Worm (Caenorhabditis elegans) whole organism, L4 larva: ENCODE data around the gene K04G7.1.

Source experiments
- D1046.2 ChIP-seq: fragments of 200-800 bp; sonication (Bioruptor generic); IDR thresholded peaks from 2 replicates; pipeline ENCODE4 v1.3.6; 2022; ENCODE audit warnings: missing genetic modification characterization, missing compliant biosample characterization
- Y75B8A.6 ChIP-seq: fragments of 200-800 bp; sonication (Bioruptor generic); IDR thresholded peaks from 2 replicates; pipeline ENCODE4 v1.3.6; 2022; ENCODE audit warnings: missing genetic modification reagents, missing genetic modification characterization, missing compliant biosample characterization
- ZK337.2 ChIP-seq: fragments of 200-800 bp; sonication (Bioruptor generic); IDR thresholded peaks from 2 replicates; pipeline ENCODE4 v1.3.6; 2022; ENCODE audit warnings: missing genetic modification reagents, missing genetic modification characterization, missing compliant biosample characterization
- aha-1 ChIP-seq: fragments of 150-350 bp; peaks from one replicate; lab custom pipeline; 2014; ENCODE audit warnings: missing biosample characterization, missing genetic modification characterization
- aly-2 ChIP-seq: sonication (generic microtip); optimal IDR thresholded peaks from 2 replicates; lab custom pipeline; 2018; ENCODE audit warnings: missing biosample characterization, missing genetic modification characterization
- ceh-20 ChIP-seq: fragments of 200-800 bp; sonication (Bioruptor generic); IDR thresholded peaks from 2 replicates; pipeline ENCODE4 v1.3.6; 2022; ENCODE audit warnings: missing genetic modification reagents, missing genetic modification characterization, missing compliant biosample characterization
- ceh-44 ChIP-seq: fragments of 200-800 bp; sonication (Bioruptor generic); IDR thresholded peaks from 2 replicates; pipeline ENCODE4 v1.3.6; 2022; ENCODE audit warnings: missing genetic modification reagents, missing genetic modification characterization, missing compliant biosample characterization
- daf-16 ChIP-seq, 3 experiments: sonication (generic microtip); optimal IDR thresholded peaks; 2 replicates each; lab custom pipeline; 2016 to 2017; ENCODE audit warnings: missing genetic modification characterization in 3 of 3, missing genetic modification reagents in 3 of 3, mild to moderate bottlenecking in 2 of 3, missing compliant biosample characterization in 2 of 3, missing biosample characterization in 1 of 3, moderate library complexity in 1 of 3
- dmd-6 ChIP-seq: fragments of 200-800 bp; sonication (Bioruptor generic); IDR thresholded peaks from 2 replicates; pipeline ENCODE4 v1.3.6; 2022; ENCODE audit warnings: missing genetic modification reagents, missing genetic modification characterization, missing compliant biosample characterization
- dmd-8 ChIP-seq: fragments of 200-800 bp; sonication (Bioruptor generic); IDR thresholded peaks from 2 replicates; pipeline ENCODE4 v1.3.6; 2022; ENCODE audit warnings: missing genetic modification characterization, missing compliant biosample characterization
- dpl-1 ChIP-seq: fragments of 150-350 bp; optimal IDR thresholded peaks from 2 replicates; lab custom pipeline; 2014; ENCODE audit warnings: missing biosample characterization, missing genetic modification reagents, missing genetic modification characterization
- dve-1 ChIP-seq: sonication (generic microtip); optimal IDR thresholded peaks from 2 replicates; lab custom pipeline; 2017; ENCODE audit warnings: antibody characterized with exemption, mild to moderate bottlenecking, missing genetic modification characterization, missing compliant biosample characterization; ENCODE audit not compliant: insufficient read depth
- gei-8 ChIP-seq: fragments of 200-800 bp; sonication (Bioruptor generic); optimal IDR thresholded peaks from 2 replicates; lab custom pipeline; 2018; ENCODE audit warnings: mild to moderate bottlenecking, missing genetic modification characterization, missing compliant biosample characterization
- hif-1 ChIP-seq, 2 experiments: sonication (generic microtip); optimal IDR thresholded peaks; 2 replicates each; lab custom pipeline; 2016 to 2017; ENCODE audit warnings: missing compliant biosample characterization in 2 of 2, missing genetic modification characterization in 2 of 2, missing genetic modification reagents in 2 of 2, missing genotype in 2 of 2, mild to moderate bottlenecking in 1 of 2
- hlh-30 ChIP-seq: sonication (generic microtip); optimal IDR thresholded peaks from 2 replicates; lab custom pipeline; 2017; ENCODE audit warnings: antibody characterized with exemption, mild to moderate bottlenecking, missing genetic modification characterization, missing compliant biosample characterization; ENCODE audit not compliant: insufficient read depth
- hmg-1.1 ChIP-seq: fragments of 200-800 bp; sonication (Bioruptor generic); IDR thresholded peaks from 2 replicates; pipeline ENCODE4 v1.3.6; 2022; ENCODE audit warnings: missing genetic modification reagents, missing genetic modification characterization, missing compliant biosample characterization
- lim-7 ChIP-seq: fragments of 200-800 bp; sonication (Bioruptor generic); IDR thresholded peaks from 2 replicates; pipeline ENCODE4 v1.3.6; 2022; ENCODE audit warnings: missing genetic modification characterization, missing compliant biosample characterization
- lin-15B ChIP-seq: fragments of 150-350 bp; sonication (generic microtip); optimal IDR thresholded peaks from 3 replicates; lab custom pipeline; 2014; ENCODE audit warnings: missing biosample characterization, missing genetic modification characterization
- lin-38 ChIP-seq: fragments of 200-800 bp; sonication (Bioruptor generic); IDR thresholded peaks from 2 replicates; pipeline ENCODE4 v1.3.6; 2022; ENCODE audit warnings: missing genetic modification reagents, missing genetic modification characterization, missing compliant biosample characterization
- lir-3 ChIP-seq: sonication (generic microtip); optimal IDR thresholded peaks from 2 replicates; lab custom pipeline; 2016; ENCODE audit warnings: mild to moderate bottlenecking, missing genetic modification characterization, missing compliant biosample characterization
- lsy-2 ChIP-seq, 2 experiments: fragments of 150-350 bp in 1 of 2; sonication (generic microtip) in 1 of 2; optimal IDR thresholded peaks; 2 replicates each; lab custom pipeline; 2014 to 2017; ENCODE audit warnings: missing biosample characterization in 2 of 2, missing genetic modification characterization in 2 of 2
- mep-1 ChIP-seq: fragments of 150-350 bp; sonication (generic microtip); optimal IDR thresholded peaks from 3 replicates; lab custom pipeline; 2014; ENCODE audit warnings: missing biosample characterization, missing genetic modification characterization
- mes-2 ChIP-seq: sonication (generic microtip); optimal IDR thresholded peaks from 2 replicates; lab custom pipeline; 2016; ENCODE audit warnings: missing genotype, mild to moderate bottlenecking, missing genetic modification characterization, missing compliant biosample characterization; ENCODE audit not compliant: poor library complexity, severe bottlenecking
- mxl-3 ChIP-seq: fragments of 200-800 bp; sonication (Bioruptor generic); optimal IDR thresholded peaks from 2 replicates; lab custom pipeline; 2018; ENCODE audit warnings: mild to moderate bottlenecking, missing genetic modification characterization, missing compliant biosample characterization
- nhr-111 ChIP-seq: fragments of 200-800 bp; sonication (Bioruptor generic); optimal IDR thresholded peaks from 2 replicates; lab custom pipeline; 2018; ENCODE audit warnings: mild to moderate bottlenecking, missing genetic modification characterization, missing compliant biosample characterization
- nhr-237 ChIP-seq: sonication (generic microtip); optimal IDR thresholded peaks from 2 replicates; lab custom pipeline; 2017; ENCODE audit warnings: missing biosample characterization, missing genetic modification characterization
- nhr-25 ChIP-seq: sonication (generic microtip); optimal IDR thresholded peaks from 2 replicates; lab custom pipeline; 2017; ENCODE audit warnings: missing genetic modification characterization, mild to moderate bottlenecking, missing compliant biosample characterization, antibody characterized with exemption, moderate library complexity, borderline replicate concordance; ENCODE audit not compliant: insufficient read depth
- nhr-42 ChIP-seq: fragments of 200-800 bp; sonication (Bioruptor generic); IDR thresholded peaks from 2 replicates; pipeline ENCODE4 v1.3.6; 2022; ENCODE audit warnings: missing genetic modification characterization, missing compliant biosample characterization
- nhr-77 ChIP-seq: fragments of 150-350 bp; optimal IDR thresholded peaks from 2 replicates; lab custom pipeline; 2014; ENCODE audit warnings: missing biosample characterization, missing genetic modification characterization
- rbr-2 ChIP-seq: sonication (generic microtip); optimal IDR thresholded peaks from 2 replicates; lab custom pipeline; 2016; ENCODE audit warnings: missing genotype, missing genetic modification characterization, missing compliant biosample characterization
- sdz-12 ChIP-seq: fragments of 200-800 bp; sonication (Bioruptor generic); optimal IDR thresholded peaks from 2 replicates; lab custom pipeline; 2018; ENCODE audit warnings: mild to moderate bottlenecking, missing genetic modification characterization, missing compliant biosample characterization
- skn-1 ChIP-seq: fragments of 150-350 bp; optimal IDR thresholded peaks from 2 replicates; lab custom pipeline; 2014; ENCODE audit warnings: missing biosample characterization, missing genetic modification characterization
- snpc-1.2 ChIP-seq: fragments of 200-800 bp; sonication (Bioruptor generic); IDR thresholded peaks from 2 replicates; pipeline ENCODE4 v1.3.6; 2022; ENCODE audit warnings: missing genetic modification reagents, missing genetic modification characterization, missing compliant biosample characterization
- tag-97 ChIP-seq: fragments of 200-800 bp; sonication (Bioruptor generic); IDR thresholded peaks from 2 replicates; pipeline ENCODE4 v1.3.6; 2022; ENCODE audit warnings: missing genetic modification characterization, missing compliant biosample characterization
- unc-130 ChIP-seq: sonication (generic microtip); optimal IDR thresholded peaks from 2 replicates; lab custom pipeline; 2016; ENCODE audit warnings: missing genetic modification reagents, missing genetic modification characterization, missing compliant biosample characterization
- unc-62 ChIP-seq, 3 experiments: fragments of 150-350 bp in 1 of 3; sonication (generic microtip); optimal IDR thresholded peaks in 2 of 3; peaks in 1 of 3; 1 replicate in 1 of 3; 2 replicates in 2 of 3; lab custom pipeline; 2014 to 2017; ENCODE audit warnings: missing biosample characterization in 3 of 3, missing genetic modification characterization in 3 of 3, missing genetic modification reagents in 3 of 3, missing genotype in 1 of 3

Gene K04G7.1

DNA sequence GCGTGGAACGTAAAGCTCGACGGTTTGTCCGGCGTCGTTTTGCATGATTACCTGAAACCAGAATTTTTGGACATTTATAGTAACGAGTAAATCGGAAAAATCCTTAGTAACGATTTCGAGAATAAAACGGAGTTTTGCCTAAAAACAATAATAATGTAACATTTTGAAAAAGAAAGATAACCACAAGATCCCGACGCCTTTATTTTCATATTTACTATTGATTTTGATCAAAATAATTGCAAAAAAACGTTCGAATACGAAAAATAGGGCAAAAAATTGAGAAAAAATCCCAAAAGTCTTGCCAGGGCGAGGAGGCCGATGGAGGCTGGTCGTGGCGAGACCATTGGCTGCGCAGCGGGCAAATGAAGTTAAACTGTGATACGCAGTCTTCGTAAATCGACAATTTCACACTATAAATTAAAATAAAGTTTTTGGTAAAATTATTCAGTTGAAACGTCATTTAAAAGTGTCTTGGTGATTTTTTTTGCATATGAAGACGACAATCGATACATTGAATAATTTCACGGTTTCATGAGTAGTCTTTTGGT, 27.1 kb downstream of the K04G7.1 start, which contains the start of gene rps-21 (continued):
- TF ChIP-seq lir-3 (tag; lab: Kevin White, UChicago) (no peak), nhr-25 (tag; lab: Kevin White, UChicago) (peak; percentile 49), hlh-30 (tag; lab: Kevin White, UChicago) (peak; percentile 77)

DNA sequence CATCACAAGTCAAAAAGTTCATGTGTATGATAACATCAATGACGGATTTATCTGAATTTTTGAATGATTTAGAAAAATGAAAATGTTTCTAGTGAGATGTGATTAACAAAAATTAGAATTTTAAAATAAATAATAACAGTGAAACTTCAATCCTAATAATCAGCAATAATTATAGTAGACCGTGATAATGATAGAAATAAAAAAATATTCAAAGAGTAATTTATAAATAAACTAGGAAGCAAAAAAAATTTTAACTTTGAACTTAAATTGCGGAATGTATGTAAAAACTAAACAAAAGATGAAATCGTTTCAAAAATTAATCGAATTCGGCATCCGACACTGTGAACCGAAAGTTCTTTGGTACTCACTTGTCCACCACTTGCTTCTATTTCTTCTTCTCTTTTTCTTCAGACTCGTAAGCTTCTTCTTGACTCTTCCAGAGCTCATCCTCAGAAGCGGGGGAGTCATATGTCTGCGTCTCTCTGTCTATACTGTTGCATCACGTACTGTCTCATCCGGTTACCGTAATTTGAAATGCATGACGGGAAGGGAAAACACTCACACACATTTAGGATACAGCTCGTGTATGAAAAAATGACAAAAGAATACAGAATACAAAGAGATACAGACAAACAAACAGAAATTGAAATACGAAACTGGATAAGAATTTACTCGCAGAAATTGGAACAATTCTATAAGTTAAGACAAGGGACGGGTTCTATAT, 30.6 kb downstream of the K04G7.1 start, which contains the start of gene mec-14:
TSS of gene mec-14 (minus strand) at position 51 of the 724 bp plus-strand sequence.
- TF ChIP-seq unc-62 (GFP tag; optimal IDR thresholded peaks at IDR 0.05 in 1 of 2; lab: Kevin White, UChicago) = no peak
- TF ChIP-seq unc-62 (tag; optimal IDR thresholded peaks at IDR 0.05; lab: Kevin White, UChicago) = no peak
- TF ChIP-seq lir-3 (tag; lab: Kevin White, UChicago) = no peak
- TF ChIP-seq nhr-77 = no peak
- no peak for TF ChIP-seq hmg-1.1 (GFP tag; lab: Robert Waterston, UW)
- TF ChIP-seq dmd-6 (GFP tag; lab: Robert Waterston, UW) = no peak
- no peak for TF ChIP-seq lim-7 (GFP tag; lab: Robert Waterston, UW)
- no peak for TF ChIP-seq nhr-111
- no peak for TF ChIP-seq nhr-237 (tag; lab: Kevin White, UChicago)
- no peak for TF ChIP-seq rbr-2
- TF ChIP-seq dmd-8 (GFP tag; lab: Robert Waterston, UW) = no peak
- TF ChIP-seq sdz-12 = no peak
- no peak for TF ChIP-seq mxl-3 (GFP tag; lab: Kevin White, UChicago)
- TF ChIP-seq skn-1 (tag; lab: Kevin White, UChicago) = no peak
- no peak for TF ChIP-seq tag-97 (GFP tag; lab: Robert Waterston, UW)
- TF ChIP-seq ceh-20 = no peak
- no peak for TF ChIP-seq Y75B8A.6 (GFP tag; lab: Robert Waterston, UW)
- no peak for TF ChIP-seq ZK337.2 (GFP tag; lab: Robert Waterston, UW)
- TF ChIP-seq D1046.2 (GFP tag; lab: Robert Waterston, UW) = no peak

DNA sequence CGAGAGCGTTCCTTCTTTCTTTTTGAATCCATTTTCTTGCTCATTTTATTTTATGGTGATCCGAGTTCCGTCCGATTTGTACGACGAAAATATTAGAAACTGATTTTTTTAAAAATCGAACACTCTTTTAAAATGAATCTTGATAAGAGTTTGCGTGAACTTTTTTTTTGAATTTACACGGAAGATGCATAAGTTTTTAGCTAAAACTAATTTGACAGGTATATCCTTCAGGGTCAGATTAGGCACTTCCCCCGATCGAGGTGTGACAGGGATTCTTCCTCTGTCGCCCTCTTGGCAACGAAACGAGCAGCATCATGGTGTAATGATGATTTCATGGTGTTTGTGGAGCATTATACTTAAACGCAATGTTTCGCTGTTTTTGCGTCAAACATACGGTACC, 32.8 kb downstream of the K04G7.1 start, which contains the start of gene F37C12.18:
TSS of gene F37C12.18 (minus strand) at position 101 of the 400 bp plus-strand sequence.
- no peak for TF ChIP-seq aly-2 (tag; lab: Kevin White, UChicago)
- peak; percentile 68 for TF ChIP-seq aha-1 (tag; lab: Kevin White, UChicago)
- TF ChIP-seq, all 104 proteins: peak for 1

DNA sequence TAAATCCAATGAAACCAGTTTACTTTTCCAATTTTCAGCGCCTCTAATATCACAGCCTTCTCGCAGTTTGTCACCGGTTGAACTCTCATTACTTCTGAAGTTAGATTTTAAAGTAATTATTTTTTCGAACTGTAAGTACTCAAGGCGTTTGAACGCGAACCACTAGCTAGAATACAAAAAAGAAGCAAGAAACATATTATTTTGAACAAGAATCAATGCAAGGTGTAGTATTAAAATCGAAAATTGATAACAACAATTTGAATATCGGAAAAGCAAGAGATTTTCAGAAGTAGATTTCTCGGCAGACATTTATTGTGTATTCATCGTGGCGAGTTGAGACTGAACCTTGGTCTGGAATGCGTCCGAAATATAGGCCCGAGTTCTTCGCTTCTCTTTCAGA, 35.5 kb downstream of the K04G7.1 start, which contains the start of gene exos-9:
TSS of gene exos-9 (minus strand) at position 101 of the 400 bp plus-strand sequence.
- TF ChIP-seq snpc-1.2 (GFP tag; lab: Robert Waterston, UW) = no peak
- TF ChIP-seq lin-38 (GFP tag; lab: Robert Waterston, UW) = no peak
- peak; percentile 31 for TF ChIP-seq aha-1 (tag; lab: Kevin White, UChicago)
- no peak for TF ChIP-seq tag-97 (GFP tag; lab: Robert Waterston, UW)

DNA sequence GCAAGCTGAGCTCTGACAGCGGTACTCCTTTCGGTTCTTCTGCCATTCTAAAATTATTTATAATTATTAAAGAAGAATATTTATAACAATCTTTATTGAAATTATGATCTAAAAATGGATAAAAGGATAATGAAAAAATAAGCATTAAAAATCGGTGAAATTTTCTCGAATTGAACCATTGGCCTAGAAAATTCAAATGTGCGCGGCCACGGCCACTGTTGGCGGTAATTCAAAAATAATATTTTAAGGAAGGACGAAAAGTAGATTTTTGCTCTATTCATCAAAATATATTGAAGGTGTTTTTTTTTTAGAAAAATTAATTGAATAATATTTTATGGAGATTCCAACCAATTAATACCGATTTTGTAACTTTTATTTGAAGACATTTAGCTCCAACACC, 36.3 kb downstream of the K04G7.1 start, which contains the start of gene pfd-5:
TSS of gene pfd-5 (minus strand) at position 47 of the 400 bp plus-strand sequence.
- TF ChIP-seq gei-8 (GFP tag; lab: Kevin White, UChicago) = no peak
- no peak for TF ChIP-seq sdz-12
- peak; percentile 41 for TF ChIP-seq mep-1 (tag; lab: Kevin White, UChicago)
- TF ChIP-seq nhr-42 (GFP tag; lab: Robert Waterston, UW) = no peak
- no peak for TF ChIP-seq nhr-77
- TF ChIP-seq hlh-30 (tag; lab: Kevin White, UChicago) = peak; percentile 36
- peak in 1 of 2 experiments; percentile 84 for TF ChIP-seq lsy-2 (tag; optimal IDR thresholded peaks at IDR 0.05; lab: Kevin White, UChicago)
- TF ChIP-seq ceh-44 (GFP tag; lab: Robert Waterston, UW) = 0 out of 2 replicates have a peak, but pooled peaks have one; percentile 26
- TF ChIP-seq mes-2 (tag; lab: Kevin White, UChicago) = peak; percentile 98
- TF ChIP-seq lin-15B = no peak
- TF ChIP-seq hif-1 (tag; optimal IDR thresholded peaks at IDR 0.05; lab: Kevin White, UChicago) = peak in 1 of 2 experiments; percentile 88
- TF ChIP-seq dpl-1 (GFP tag; lab: Kevin White, UChicago) = peak; percentile 92
- peak; percentile 57 for TF ChIP-seq unc-130 (GFP tag; lab: Kevin White, UChicago)
- TF ChIP-seq daf-16 (GFP tag; optimal IDR thresholded peaks at IDR 0.05; lab: Kevin White, UChicago) = no peak
- peak; percentile 15 for TF ChIP-seq daf-16 (tag; optimal IDR thresholded peaks at IDR 0.05; lab: Kevin White, UChicago)
- TF ChIP-seq lin-38 (GFP tag; lab: Robert Waterston, UW) = peak; percentile 53
- TF ChIP-seq dve-1 (tag; lab: Kevin White, UChicago) = peak; percentile 22
